Worm (Caenorhabditis elegans): ENCODE data around the gene npr-28.

ce11 chrX:8302299-8302698 is 48.6 kb downstream of the npr-28 start, which contains the start of gene inx-5:
- TF ChIP-seq skn-1 (tag; optimal IDR thresholded peaks at IDR 0.05) (no peak), snpc-4 (tag; optimal IDR thresholded peaks at IDR 0.05) (no peak), R02D3.7 (tag; optimal IDR thresholded peaks at IDR 0.05) (no peak), mdl-1 (tag; optimal IDR thresholded peaks at IDR 0.05) (no peak), egl-27 (tag; optimal IDR thresholded peaks at IDR 0.05) (no peak), elt-1 (tag; optimal IDR thresholded peaks at IDR 0.05) (no peak), nhr-25 (tag; optimal IDR thresholded peaks at IDR 0.05) (no peak), ceh-28 (tag; optimal IDR thresholded peaks at IDR 0.05) (no peak), mml-1 (tag; optimal IDR thresholded peaks at IDR 0.05) (no peak), lin-15B (tag; optimal IDR thresholded peaks at IDR 0.05) (no peak), unc-39 (tag; optimal IDR thresholded peaks at IDR 0.05) (no peak), jun-1 (tag; optimal IDR thresholded peaks at IDR 0.05) (no peak), nhr-11 (tag; optimal IDR thresholded peaks at IDR 0.05) (no peak), nhr-237 (tag; optimal IDR thresholded peaks at IDR 0.05) (no peak)

Measured in whole organism, L3 larva.